Fruit fly (Drosophila melanogaster): ENCODE measurements around the gene ebd1.

Gene ebd1

dm6 chr3L:723654-724461, 38.5 kb upstream of the ebd1 start:
- TF ChIP-seq cnc (optimal IDR thresholded peaks at IDR 0.05) (no peak), tj (GFP tag; optimal IDR thresholded peaks at IDR 0.05) (peak; percentile 94)

DNA sequence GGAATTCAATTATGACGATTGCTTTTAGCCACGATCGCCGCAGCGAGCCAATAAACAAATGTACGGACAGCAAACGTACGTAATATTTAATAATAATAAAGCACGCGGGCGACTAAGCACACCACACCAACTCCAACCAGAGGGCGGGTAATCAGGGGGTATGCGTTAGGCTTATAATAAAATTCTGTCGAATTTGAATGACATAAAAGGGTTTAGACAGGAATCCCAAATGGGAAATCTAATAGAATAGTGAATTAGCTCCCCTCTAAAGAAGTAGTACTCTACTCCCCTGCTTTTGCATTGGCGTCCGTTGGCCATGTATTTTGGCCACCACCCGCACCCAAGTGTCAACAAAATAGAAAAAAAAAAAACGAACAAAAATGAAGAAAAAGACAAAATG, 37.0 kb upstream of the ebd1 start:
- TF ChIP-seq pad (GFP tag; optimal IDR thresholded peaks at IDR 0.05) (no peak), Mnt (GFP tag; optimal IDR thresholded peaks at IDR 0.05) (no peak), CG12768 (GFP tag; optimal IDR thresholded peaks at IDR 0.05) (no peak), Crg-1 (GFP tag; optimal IDR thresholded peaks at IDR 0.05) (no peak), CG11617 (GFP tag; optimal IDR thresholded peaks at IDR 0.05) (no peak), tj (GFP tag; optimal IDR thresholded peaks at IDR 0.05) (no peak), CG14711 (tag; optimal IDR thresholded peaks at IDR 0.05) (no peak)

DNA sequence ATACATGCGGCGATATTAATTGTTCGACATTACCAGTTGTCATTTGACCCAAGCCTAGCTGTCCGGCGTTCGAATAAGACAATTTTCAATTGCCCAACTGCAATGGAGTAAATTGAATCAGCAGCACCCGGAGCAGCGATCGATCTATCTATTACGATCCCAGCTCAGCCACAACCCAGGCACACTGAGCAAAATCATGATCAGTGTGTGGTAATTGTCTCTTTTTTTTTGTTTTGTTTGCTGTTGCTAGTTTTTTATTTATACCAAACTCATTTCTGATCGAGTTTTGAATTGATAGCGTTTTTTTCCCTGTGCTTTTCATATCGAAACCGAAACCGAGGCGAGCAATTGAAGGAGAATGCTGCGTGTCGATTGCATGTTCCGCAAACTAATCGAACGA, 36.5 kb upstream of the ebd1 start:
- TF ChIP-seq kay (GFP tag; ENCODE audit: borderline replicate concordance) (no peak), Hr96 (GFP tag; optimal IDR thresholded peaks at IDR 0.05) (no peak), cnc (optimal IDR thresholded peaks at IDR 0.05) (no peak), pad (GFP tag; optimal IDR thresholded peaks at IDR 0.05) (no peak)

- TF ChIP-seq pad (GFP tag; optimal IDR thresholded peaks at IDR 0.05) (no peak), CG33017 (tag; optimal IDR thresholded peaks at IDR 0.05) (no peak), CG11617 (GFP tag; optimal IDR thresholded peaks at IDR 0.05) (no peak)
Measured at dm6 chr3L:721026-721425, 35.7 kb upstream of the ebd1 start.

- TF ChIP-seq CG14711 (tag; optimal IDR thresholded peaks at IDR 0.05) (no peak), tj (GFP tag; optimal IDR thresholded peaks at IDR 0.05) (peak; percentile 92), CG12768 (GFP tag; optimal IDR thresholded peaks at IDR 0.05) (no peak), cnc (optimal IDR thresholded peaks at IDR 0.05) (no peak), CG1620 (GFP tag; optimal IDR thresholded peaks at IDR 0.05) (no peak), CG11617 (GFP tag; optimal IDR thresholded peaks at IDR 0.05) (no peak)
Measured at dm6 chr3L:718378-718777, 33.0 kb upstream of the ebd1 start.

DNA sequence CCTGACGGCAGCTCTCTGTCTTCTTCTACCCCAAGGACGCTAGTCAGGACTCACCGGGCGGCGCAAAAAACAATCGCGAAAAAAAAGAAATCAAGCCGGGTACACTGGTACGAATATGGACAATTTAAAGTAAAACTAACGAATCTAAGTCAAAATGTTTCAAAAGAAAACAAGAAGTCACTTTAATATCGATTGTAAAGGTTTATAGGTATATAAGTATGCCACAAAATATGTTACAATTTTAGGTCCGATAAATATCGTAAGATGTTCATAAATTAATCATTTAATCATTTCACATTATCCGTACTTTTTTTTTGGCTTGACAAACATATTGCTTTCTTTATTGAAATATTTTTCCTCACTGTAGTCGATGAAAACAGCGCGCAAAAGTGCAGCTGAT, 30.7 kb upstream of the ebd1 start:
- TF ChIP-seq Mnt (GFP tag; optimal IDR thresholded peaks at IDR 0.05) (no peak), ovo (GFP tag; optimal IDR thresholded peaks at IDR 0.05) (no peak), Crg-1 (GFP tag; optimal IDR thresholded peaks at IDR 0.05) (no peak), CG11617 (GFP tag; optimal IDR thresholded peaks at IDR 0.05) (no peak), CG1620 (GFP tag; optimal IDR thresholded peaks at IDR 0.05) (no peak), Clk (GFP tag; optimal IDR thresholded peaks at IDR 0.05) (no peak), CG14711 (tag; optimal IDR thresholded peaks at IDR 0.05) (no peak), cnc (optimal IDR thresholded peaks at IDR 0.05) (no peak), CG12768 (GFP tag; optimal IDR thresholded peaks at IDR 0.05) (no peak), CG33017 (tag; optimal IDR thresholded peaks at IDR 0.05) (no peak), cic (GFP tag; optimal IDR thresholded peaks at IDR 0.05) (no peak), kay (GFP tag; ENCODE audit: borderline replicate concordance) (no peak), CG5204 (GFP tag; optimal IDR thresholded peaks at IDR 0.05) (no peak), toe (GFP tag; optimal IDR thresholded peaks at IDR 0.05) (no peak), CG7101 (tag; optimal IDR thresholded peaks at IDR 0.05) (no peak), tj (GFP tag; optimal IDR thresholded peaks at IDR 0.05) (no peak)

DNA sequence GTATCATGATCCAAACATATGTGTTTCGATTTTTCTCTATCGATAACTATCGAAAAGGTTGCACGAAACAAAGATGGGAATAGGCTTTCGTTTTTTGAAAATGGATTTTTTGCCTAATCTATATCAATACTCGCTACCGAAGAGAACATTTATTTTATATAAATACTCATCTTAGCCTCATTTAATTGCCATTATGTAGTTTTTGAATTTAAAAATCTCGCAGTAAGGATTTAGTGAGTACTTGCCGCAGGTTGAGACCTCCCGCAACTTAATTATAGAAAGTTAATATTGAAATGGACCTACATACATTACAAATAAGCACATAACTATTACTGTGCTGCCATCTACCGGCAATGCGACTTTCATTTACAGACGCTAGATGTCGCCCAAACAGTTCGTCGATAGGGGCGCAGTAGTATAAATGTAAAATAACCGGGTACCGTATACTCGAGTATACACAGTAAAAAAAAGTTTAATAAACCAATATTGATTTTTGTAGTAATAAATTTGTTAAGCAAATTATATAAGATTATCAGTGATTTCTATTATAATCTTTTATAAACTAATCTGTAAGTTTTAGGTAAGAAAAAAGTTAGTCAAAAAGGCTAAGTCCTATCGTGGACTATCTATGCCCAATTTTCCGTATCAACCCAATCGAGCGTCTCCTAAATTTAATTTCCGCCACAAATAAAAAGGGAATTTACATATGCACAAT, 26.6 kb upstream of the ebd1 start, which contains the start of gene CG13896:
TSS of gene CG13896 (minus strand) at position 12 of the 715 bp plus-strand sequence.
- TF ChIP-seq CG5204 (GFP tag; optimal IDR thresholded peaks at IDR 0.05) = peak; percentile 75
- peak; percentile 83 for TF ChIP-seq bab1 (GFP tag; optimal IDR thresholded peaks at IDR 0.05)
- peak; percentile 50 for TF ChIP-seq CG11617 (GFP tag; optimal IDR thresholded peaks at IDR 0.05)
- TF ChIP-seq Mnt (GFP tag; optimal IDR thresholded peaks at IDR 0.05) = peak; percentile 77
- no peak for TF ChIP-seq cic (GFP tag; optimal IDR thresholded peaks at IDR 0.05)
- peak; percentile 79 for TF ChIP-seq toe (GFP tag; optimal IDR thresholded peaks at IDR 0.05)
- TF ChIP-seq CG7045 (GFP tag; optimal IDR thresholded peaks at IDR 0.05) = peak; percentile 42
- peak; percentile 86 for TF ChIP-seq Hr96 (GFP tag; optimal IDR thresholded peaks at IDR 0.05)
- TF ChIP-seq Clk (GFP tag; optimal IDR thresholded peaks at IDR 0.05) = peak; percentile 22
- TF ChIP-seq CG33017 (tag; optimal IDR thresholded peaks at IDR 0.05) = peak; percentile 49
- peak; percentile 69 for TF ChIP-seq pad (GFP tag; optimal IDR thresholded peaks at IDR 0.05)
- peak; percentile 25 for TF ChIP-seq CG14711 (tag; optimal IDR thresholded peaks at IDR 0.05)
- TF ChIP-seq ovo (GFP tag; optimal IDR thresholded peaks at IDR 0.05) = peak; percentile 72
- no peak for TF ChIP-seq cnc (optimal IDR thresholded peaks at IDR 0.05)
- no peak for TF ChIP-seq kay (GFP tag; ENCODE audit: borderline replicate concordance)
- TF ChIP-seq CG12768 (GFP tag; optimal IDR thresholded peaks at IDR 0.05) = no peak
- peak; percentile 75 for TF ChIP-seq Crg-1 (GFP tag; optimal IDR thresholded peaks at IDR 0.05)
- TF ChIP-seq CG7101 (tag; optimal IDR thresholded peaks at IDR 0.05) = peak; percentile 70
- TF ChIP-seq tj (GFP tag; optimal IDR thresholded peaks at IDR 0.05) = peak; percentile 25
- TF ChIP-seq CG1620 (GFP tag; optimal IDR thresholded peaks at IDR 0.05) = peak; percentile 91
